Worm (Caenorhabditis elegans): ENCODE data around the gene fbxa-51.
A peak's percentile ranks its signal among the peaks of the same experiment; 100 is the strongest.

The fbxa-51 gene

DNA sequence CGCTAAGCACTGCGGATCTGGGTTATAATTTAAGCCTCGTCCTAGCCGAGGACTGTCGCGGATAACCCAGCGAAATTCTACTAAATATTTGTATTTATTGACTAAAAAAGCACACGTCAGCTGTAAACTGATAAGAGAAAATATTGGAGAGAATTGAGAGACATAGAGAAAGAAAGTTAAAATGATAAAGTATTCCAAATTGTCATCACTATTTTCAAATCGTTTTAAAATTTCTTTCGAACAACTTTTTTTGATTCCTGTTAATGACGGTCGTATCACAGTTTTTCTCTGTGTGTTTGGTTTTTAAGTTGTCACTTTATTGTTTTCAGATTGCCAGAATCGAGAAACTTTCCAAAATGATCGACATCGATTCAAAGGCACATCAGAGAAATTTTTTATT, at the start of gene fbxa-51:
TSS of gene fbxa-51 (plus strand) at position 322 of the 400 bp plus-strand sequence.
- no peak for TF ChIP-seq tbx-2 (tag; optimal IDR thresholded peaks at IDR 0.05)
- TF ChIP-seq lin-15B (tag; optimal IDR thresholded peaks at IDR 0.05), result no peak
- peak; percentile 58 for TF ChIP-seq elt-2 (tag; optimal IDR thresholded peaks at IDR 0.05)

- TF ChIP-seq mml-1 (tag; optimal IDR thresholded peaks at IDR 0.05) (no peak), R02D3.7 (tag; optimal IDR thresholded peaks at IDR 0.05) (no peak)
Observed at ce11 chrIII:916897-917296, 45.2 kb upstream of the fbxa-51 start, which contains the start of gene idpp-13. Gene idpp-13, minus strand, starts transcription at chrIII:916997.

DNA sequence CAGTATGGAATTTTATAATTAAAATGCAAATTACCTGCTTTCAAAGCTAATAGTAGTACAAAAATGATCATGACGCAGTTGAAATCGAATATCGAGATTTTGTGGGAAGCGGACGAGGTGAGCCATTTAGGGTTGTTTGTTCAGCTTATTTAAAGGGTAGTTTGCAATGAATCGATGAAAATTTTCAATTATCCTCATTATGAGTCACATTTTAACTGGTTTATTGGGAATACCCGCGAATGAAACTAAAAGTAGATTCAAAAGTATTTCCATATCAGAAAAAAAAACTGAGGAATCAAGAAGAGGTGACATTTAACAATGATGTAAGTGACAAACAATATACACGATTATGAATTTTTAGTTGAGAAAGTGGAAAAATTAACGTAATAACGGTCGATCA, 42.7 kb upstream of the fbxa-51 start, which contains the start of gene F23H11.7:
TSS of gene F23H11.7 (minus strand) at position 101 of the 400 bp plus-strand sequence.
- no peak for TF ChIP-seq elt-3 (tag; optimal IDR thresholded peaks at IDR 0.05)
- no peak for TF ChIP-seq nhr-67 (tag; optimal IDR thresholded peaks at IDR 0.05)
- TF ChIP-seq aly-2 (tag; optimal IDR thresholded peaks at IDR 0.05), result no peak
- no peak for TF ChIP-seq nhr-23 (tag; optimal IDR thresholded peaks at IDR 0.05)
- TF ChIP-seq ceh-82 (tag; optimal IDR thresholded peaks at IDR 0.05), result no peak
- no peak for TF ChIP-seq lsy-12 (tag; optimal IDR thresholded peaks at IDR 0.05)
- TF ChIP-seq nhr-12 (tag; optimal IDR thresholded peaks at IDR 0.05), result no peak

ce11 chrIII:926216-926615, 35.9 kb upstream of the fbxa-51 start, which contains the start of gene pef-1:
Gene pef-1, minus strand, starts transcription at chrIII:926316.
- TF ChIP-seq zag-1 (tag; optimal IDR thresholded peaks at IDR 0.05) (no peak), nfya-1 (tag; optimal IDR thresholded peaks at IDR 0.05; ENCODE audit: insufficient read depth) (no peak), jun-1 (tag; optimal IDR thresholded peaks at IDR 0.05) (no peak)

ce11 chrIII:936037-936507, 26.0 kb upstream of the fbxa-51 start, which contains the start of gene fbxa-55:
Gene fbxa-55, minus strand, starts transcription at chrIII:936087.
- TF ChIP-seq elt-2 (tag; optimal IDR thresholded peaks at IDR 0.05) (peak; percentile 84), unc-62 (GFP tag; optimal IDR thresholded peaks at IDR 0.05) (no peak), pqm-1 (tag; optimal IDR thresholded peaks at IDR 0.05) (peak; percentile 35)

DNA sequence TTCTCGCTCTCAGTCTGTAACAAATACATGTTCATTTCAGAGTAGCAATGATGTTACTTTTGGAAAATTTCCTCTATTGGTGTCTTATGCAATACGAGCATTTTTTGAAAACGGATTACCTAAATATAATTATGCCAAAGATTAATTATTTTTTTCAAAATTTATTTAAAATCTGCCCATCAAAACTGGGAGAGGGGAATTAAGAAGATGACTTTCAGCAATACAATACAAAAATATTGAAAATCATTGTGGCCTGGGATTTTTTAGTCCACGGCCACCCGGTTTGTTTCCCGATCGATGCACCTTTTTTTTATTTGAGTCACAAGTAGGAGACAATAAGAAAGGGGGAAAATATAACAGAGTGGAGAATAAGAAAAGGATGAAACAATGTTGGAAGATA, 24.1 kb upstream of the fbxa-51 start, which contains the start of gene fbxa-56:
TSS of gene fbxa-56 (minus strand) at position 101 of the 400 bp plus-strand sequence.
- TF ChIP-seq fkh-10 (GFP tag; optimal IDR thresholded peaks at IDR 0.05) (no peak), zag-1 (tag; optimal IDR thresholded peaks at IDR 0.05) (no peak), hmg-11 (tag; optimal IDR thresholded peaks at IDR 0.05) (no peak), R02D3.7 (tag; optimal IDR thresholded peaks at IDR 0.05) (no peak), pha-4 (tag; optimal IDR thresholded peaks at IDR 0.05) (no peak), unc-62 (GFP tag; optimal IDR thresholded peaks at IDR 0.05) (no peak), unc-39 (tag; optimal IDR thresholded peaks at IDR 0.05) (no peak), nfya-1 (tag; optimal IDR thresholded peaks at IDR 0.05; ENCODE audit: insufficient read depth) (no peak), elt-2 (tag; optimal IDR thresholded peaks at IDR 0.05) (no peak), ceh-16 (tag; optimal IDR thresholded peaks at IDR 0.05) (no peak), egl-27 (tag; optimal IDR thresholded peaks at IDR 0.05) (no peak), nhr-43 (tag; optimal IDR thresholded peaks at IDR 0.05; ENCODE audit: poor library complexity, severe bottlenecking) (no peak), egl-5 (tag; optimal IDR thresholded peaks at IDR 0.05) (no peak)

DNA sequence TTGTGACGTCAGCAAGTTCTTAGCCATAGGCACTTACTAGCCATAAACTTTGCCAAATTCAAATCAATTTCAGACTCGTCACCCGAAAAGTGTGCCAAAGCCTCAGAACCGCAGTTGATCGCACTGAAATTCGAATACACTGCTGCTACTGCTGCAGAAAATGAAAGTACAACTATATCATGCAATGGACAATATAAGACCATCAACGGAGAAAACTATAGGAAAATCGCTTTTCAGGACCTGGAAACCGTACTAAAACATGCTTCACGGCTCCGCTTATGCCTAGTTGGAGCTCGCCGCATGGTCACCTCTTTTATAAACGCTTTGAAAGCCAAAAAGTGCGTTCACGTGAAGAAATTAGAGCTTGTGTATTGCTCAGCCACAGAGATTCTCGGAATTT, 23.5 kb upstream of the fbxa-51 start, which contains the start of gene fbxa-22:
TSS of gene fbxa-22 (plus strand) at position 301 of the 400 bp plus-strand sequence.
- TF ChIP-seq nhr-12 (tag; optimal IDR thresholded peaks at IDR 0.05), result no peak

DNA sequence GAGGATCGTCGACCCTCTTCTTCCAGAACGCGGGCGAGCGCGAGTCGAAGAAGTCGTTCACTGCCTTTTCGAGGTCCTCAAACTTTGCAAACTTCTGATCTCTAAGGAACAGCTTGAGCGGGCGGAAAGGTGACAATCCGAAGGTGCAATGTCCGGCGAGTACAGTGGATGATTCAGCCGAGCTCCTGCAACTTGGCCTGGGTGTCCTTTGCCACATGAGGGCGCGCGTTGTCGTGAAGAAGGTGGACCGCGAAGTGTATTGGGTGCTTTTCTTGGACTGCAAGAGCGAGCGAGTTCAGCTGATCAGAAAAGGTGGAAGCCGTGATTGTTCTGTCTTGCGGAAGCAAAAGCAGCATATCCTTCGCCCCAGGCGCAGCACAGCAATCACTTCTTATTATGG, 20.1 kb upstream of the fbxa-51 start:
- TF ChIP-seq aly-2 (tag; optimal IDR thresholded peaks at IDR 0.05) (no peak), nhr-23 (tag; optimal IDR thresholded peaks at IDR 0.05) (no peak), tbx-2 (tag; optimal IDR thresholded peaks at IDR 0.05) (no peak), ama-1 (optimal IDR thresholded peaks at IDR 0.05) (no peak), elt-2 (tag; optimal IDR thresholded peaks at IDR 0.05) (no peak), fkh-2 (tag; optimal IDR thresholded peaks at IDR 0.05) (no peak), zag-1 (tag; optimal IDR thresholded peaks at IDR 0.05) (no peak), ztf-4 (tag; optimal IDR thresholded peaks at IDR 0.05) (no peak), ceh-82 (tag; optimal IDR thresholded peaks at IDR 0.05) (no peak), sea-2 (GFP tag; optimal IDR thresholded peaks at IDR 0.05) (no peak), ceh-16 (tag; optimal IDR thresholded peaks at IDR 0.05) (no peak)

Data from whole organism, L3 larva.